Worm (Caenorhabditis elegans): ENCODE results near the gene srg-48.
A peak's percentile ranks its signal among the peaks of the same experiment; 100 is the strongest.

The srg-48 gene

DNA sequence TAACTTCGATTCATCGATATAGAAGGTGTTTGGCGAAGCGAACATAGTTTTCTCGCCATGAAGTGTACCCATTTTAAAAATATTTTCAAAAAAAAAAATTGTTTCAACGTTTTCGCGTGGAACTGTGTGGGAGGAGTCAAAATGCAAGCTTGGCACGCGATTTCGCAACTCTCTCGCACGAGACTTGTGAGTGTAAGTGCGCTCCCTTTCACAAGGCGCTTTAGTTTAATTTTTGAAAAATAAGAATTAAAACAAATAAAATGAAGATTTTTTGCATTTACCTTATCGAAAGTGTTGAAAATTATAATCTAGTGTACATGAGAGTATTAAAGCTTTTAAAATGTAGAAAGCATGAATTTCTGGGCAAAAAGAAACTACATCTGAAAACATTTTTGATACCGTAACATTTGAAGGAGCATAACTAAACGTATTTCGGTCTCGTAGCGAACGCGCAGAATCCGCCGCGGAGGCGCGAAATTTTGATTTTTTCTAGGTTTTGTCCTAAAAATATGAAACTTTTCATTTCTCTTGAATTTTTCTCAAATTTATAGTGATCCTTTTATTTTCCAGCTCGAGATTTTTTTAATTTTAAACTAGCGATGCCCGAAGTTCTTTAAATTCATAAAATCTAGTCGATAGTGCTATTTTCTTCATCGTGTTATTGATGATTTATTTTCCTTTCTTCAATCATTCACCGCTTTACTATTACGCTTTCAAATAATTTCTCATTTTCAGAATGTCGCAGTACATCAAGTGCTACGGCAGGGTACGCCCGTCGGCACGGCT, 32.5 kb upstream of the srg-48 start, which contains the start of the genes cogc-2 and klp-18 (continued):
- TF ChIP-seq tbx-9 (tag; optimal IDR thresholded peaks at IDR 0.05; ENCODE audit: borderline replicate concordance): no peak
- peak; percentile 67 for TF ChIP-seq pha-4 (tag; optimal IDR thresholded peaks at IDR 0.05)
- peak; percentile 86 for TF ChIP-seq B0019.2 (GFP tag; conservative IDR thresholded peaks at IDR 0.05)
- TF ChIP-seq unc-130 (GFP tag; optimal IDR thresholded peaks at IDR 0.05): peak; percentile 85
- peak; percentile 100 for TF ChIP-seq xnd-1 (tag; optimal IDR thresholded peaks at IDR 0.05)
- no peak for TF ChIP-seq B0261.1 (tag; optimal IDR thresholded peaks at IDR 0.05)
- peak; percentile 45 for TF ChIP-seq nhr-80 (tag; optimal IDR thresholded peaks at IDR 0.05)
- no peak for TF ChIP-seq ceh-79 (tag; optimal IDR thresholded peaks at IDR 0.05)
- peak in 2 of 3 experiments; percentile 71 to 84 for TF ChIP-seq lin-35 (GFP tag; optimal IDR thresholded peaks at IDR 0.05)
- TF ChIP-seq unc-62 (GFP tag; optimal IDR thresholded peaks at IDR 0.05): no peak
- TF ChIP-seq madf-10 (tag; optimal IDR thresholded peaks at IDR 0.05): peak; percentile 29
- no peak for TF ChIP-seq lsy-27 (tag; optimal IDR thresholded peaks at IDR 0.05; ENCODE audit: borderline replicate concordance, insufficient read depth)
- no peak for TF ChIP-seq ztf-6 (GFP tag; IDR thresholded peaks at IDR 0.05)
- TF ChIP-seq hlh-12 (tag; optimal IDR thresholded peaks at IDR 0.05): no peak
- TF ChIP-seq snpc-1.3 (tag; optimal IDR thresholded peaks at IDR 0.05; ENCODE audit: insufficient read depth): peak; percentile 45
- no peak for TF ChIP-seq bed-2 (GFP tag; IDR thresholded peaks at IDR 0.05)
- TF ChIP-seq ztf-25 (GFP tag; IDR thresholded peaks at IDR 0.05): 0 out of 2 replicates have a peak, but pooled peaks have one; percentile 23
- TF ChIP-seq ztf-18 (tag; optimal IDR thresholded peaks at IDR 0.05): peak; percentile 84
- TF ChIP-seq nfya-2 (GFP tag; IDR thresholded peaks at IDR 0.05): no peak
- TF ChIP-seq attf-5 (GFP tag; optimal IDR thresholded peaks at IDR 0.05): peak; percentile 84
- TF ChIP-seq sdz-38 (tag; optimal IDR thresholded peaks at IDR 0.05): no peak
- TF ChIP-seq ceh-100 (GFP tag; IDR thresholded peaks at IDR 0.05): peak; percentile 62
- TF ChIP-seq ztf-3 (GFP tag; optimal IDR thresholded peaks at IDR 0.05): no peak
- TF ChIP-seq F33H1.4 (GFP tag; IDR thresholded peaks at IDR 0.05): peak; percentile 99
- TF ChIP-seq F49E8.2 (tag; optimal IDR thresholded peaks at IDR 0.05; ENCODE audit: insufficient read depth): peak; percentile 57
- TF ChIP-seq somi-1 (GFP tag; optimal IDR thresholded peaks at IDR 0.05): no peak
- TF ChIP-seq let-607 (tag; optimal IDR thresholded peaks at IDR 0.05): peak; percentile 69 to 79
- no peak for TF ChIP-seq F55B11.4 (tag; optimal IDR thresholded peaks at IDR 0.05; ENCODE audit: borderline replicate concordance, insufficient read depth)
- no peak for TF ChIP-seq nhr-27 (tag; optimal IDR thresholded peaks at IDR 0.05)
- peak; percentile 94 for TF ChIP-seq madf-3 (GFP tag; IDR thresholded peaks at IDR 0.05)
- TF ChIP-seq nfya-1 (tag; optimal IDR thresholded peaks at IDR 0.05; ENCODE audit: borderline replicate concordance, insufficient read depth): no peak
- TF ChIP-seq tbp1 (GFP tag; optimal IDR thresholded peaks at IDR 0.05): peak; percentile 62
- peak; percentile 62 for TF ChIP-seq lin-40 (tag; optimal IDR thresholded peaks at IDR 0.05)
- no peak for TF ChIP-seq ccch-3 (GFP tag; optimal IDR thresholded peaks at IDR 0.05)
- peak; percentile 35 for TF ChIP-seq rpc-1 (optimal IDR thresholded peaks at IDR 0.05)
- TF ChIP-seq rpc-1 (tag; optimal IDR thresholded peaks at IDR 0.05): no peak
- TF ChIP-seq snpc-1.1 (tag; optimal IDR thresholded peaks at IDR 0.05; ENCODE audit: insufficient read depth): peak; percentile 22
- TF ChIP-seq snpc-4 (GFP tag; optimal IDR thresholded peaks at IDR 0.05): peak; percentile 57
- peak; percentile 2 to 89 (median 82) for TF ChIP-seq snpc-4 (tag; optimal IDR thresholded peaks at IDR 0.05)
- TF ChIP-seq F52B5.7 (tag; optimal IDR thresholded peaks at IDR 0.05): no peak
- TF ChIP-seq atf-7 (tag; optimal IDR thresholded peaks at IDR 0.05): no peak
- TF ChIP-seq F37B4.10 (GFP tag; IDR thresholded peaks at IDR 0.05): no peak
- no peak for TF ChIP-seq zfh-2 (GFP tag; conservative IDR thresholded peaks at IDR 0.05)
- peak; percentile 77 for TF ChIP-seq ztf-28 (GFP tag; IDR thresholded peaks at IDR 0.05)
- TF ChIP-seq chd-7 (tag; optimal IDR thresholded peaks at IDR 0.05): peak; percentile 10
- TF ChIP-seq athp-1 (tag; optimal IDR thresholded peaks at IDR 0.05): peak; percentile 78
- TF ChIP-seq let-526 (GFP tag; IDR thresholded peaks at IDR 0.05): no peak

Measured in whole organism, young adult.